Worm (Caenorhabditis elegans) whole organism, early embryonic: ENCODE results near the gene K02D10.8.

Experiments used
- F13C5.2 ChIP-seq: sonication (generic microtip); optimal IDR thresholded peaks from 2 replicates; lab custom pipeline; 2017; ENCODE audit warnings: mild to moderate bottlenecking, missing genetic modification characterization, inconsistent platforms, missing compliant biosample characterization
- ama-1 ChIP-seq: fragments of 150-350 bp; optimal IDR thresholded peaks from 2 replicates; lab custom pipeline; 2014
- ceh-13 ChIP-seq: fragments of 200-800 bp; sonication (Bioruptor generic); optimal IDR thresholded peaks from 2 replicates; lab custom pipeline; 2018; ENCODE audit warnings: mild to moderate bottlenecking, missing genetic modification characterization, missing compliant biosample characterization
- ceh-36 ChIP-seq: sonication (generic microtip); optimal IDR thresholded peaks from 2 replicates; lab custom pipeline; 2016; ENCODE audit warnings: missing genetic modification characterization, inconsistent platforms, missing compliant biosample characterization
- ets-7 ChIP-seq: sonication (generic microtip); optimal IDR thresholded peaks from 2 replicates; lab custom pipeline; 2016; ENCODE audit warnings: missing genotype, missing genetic modification characterization, missing compliant biosample characterization
- flt-1 ChIP-seq: fragments of 200-800 bp; sonication (Bioruptor generic); IDR thresholded peaks from 2 replicates; pipeline ENCODE4 v1.3.6; 2022; ENCODE audit warnings: missing genetic modification characterization, missing compliant biosample characterization
- hmbx-1 ChIP-seq: sonication (generic microtip); optimal IDR thresholded peaks from 2 replicates; lab custom pipeline; 2016; ENCODE audit warnings: mild to moderate bottlenecking, missing genetic modification characterization, missing compliant biosample characterization
- hmg-4 ChIP-seq: fragments of 200-800 bp; sonication (Bioruptor generic); optimal IDR thresholded peaks from 2 replicates; lab custom pipeline; 2018; ENCODE audit warnings: mild to moderate bottlenecking, missing genetic modification characterization, missing compliant biosample characterization
- hnd-1 ChIP-seq: sonication (generic microtip); optimal IDR thresholded peaks from 2 replicates; lab custom pipeline; 2016; ENCODE audit warnings: missing genetic modification characterization, missing compliant biosample characterization
- tbx-11 ChIP-seq: fragments of 200-800 bp; sonication (Bioruptor generic); IDR thresholded peaks from 2 replicates; pipeline ENCODE4 v1.3.6; 2022; ENCODE audit warnings: missing genetic modification characterization, missing compliant biosample characterization
- tbx-37 ChIP-seq: fragments of 200-800 bp; sonication (Bioruptor generic); conservative IDR thresholded peaks from 2 replicates; pipeline ENCODE4 v1.3.6; 2022; ENCODE audit warnings: missing genetic modification reagents, missing genetic modification characterization, missing compliant biosample characterization

DNA sequence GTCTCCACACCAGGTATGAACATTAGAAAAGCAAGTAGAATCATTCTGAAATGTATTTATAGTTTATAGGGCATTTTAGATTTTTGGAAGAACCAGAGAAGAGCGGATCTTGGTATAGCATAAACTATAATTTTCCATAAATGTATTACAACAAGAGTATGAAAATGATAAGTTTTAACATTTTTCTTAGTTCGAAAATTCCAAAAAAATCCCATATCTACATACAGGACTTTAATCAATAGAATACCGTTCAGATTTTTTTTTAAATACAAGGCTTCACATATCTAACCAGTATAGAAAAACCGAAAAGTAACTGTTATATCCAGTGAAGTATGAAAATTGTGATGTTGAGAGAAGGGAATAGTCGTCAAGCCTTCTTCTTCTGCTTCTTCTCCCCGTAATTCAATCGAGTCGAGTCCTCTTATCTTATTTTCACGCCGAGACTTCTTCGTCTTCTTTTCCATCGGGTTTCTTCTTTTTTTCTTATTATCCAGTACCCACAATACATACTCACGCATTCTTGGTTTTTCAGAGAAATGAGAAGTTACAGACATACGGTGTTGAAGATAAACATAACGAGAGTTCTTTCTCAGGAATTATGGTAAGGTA lies 42.3 kb upstream of the K02D10.8 start, which contains the start of gene ZK370.6:
- TF ChIP-seq hmbx-1 (tag; lab: Kevin White, UChicago) (no peak), hnd-1 (tag; lab: Kevin White, UChicago) (no peak), ama-1 (lab: Kevin White, UChicago) (no peak), tbx-11 (GFP tag; lab: Robert Waterston, UW) (no peak), ceh-13 (GFP tag; lab: Kevin White, UChicago) (no peak), ceh-36 (no peak), tbx-37 (no peak), hmg-4 (GFP tag; lab: Kevin White, UChicago) (no peak), flt-1 (GFP tag; lab: Robert Waterston, UW) (no peak), F13C5.2 (tag; lab: Kevin White, UChicago) (no peak), ets-7 (tag; lab: Kevin White, UChicago) (no peak)
